Worm (Caenorhabditis elegans): ENCODE results near the gene pad-2.

- TF ChIP-seq him-1 (tag; optimal IDR thresholded peaks at IDR 0.05): no peak
- TF ChIP-seq dao-5 (tag; optimal IDR thresholded peaks at IDR 0.05): no peak
These were observed 25.6 kb upstream of the pad-2 start for ce11 chrIII:10253334-10253733.

All from whole organism, L4/young adult.